Fruit fly (Drosophila melanogaster) whole organism, adult: Measurements from ENCODE around the gene Brr2.

Experiments
- CG11617 ChIP-seq: fragments of 200-800 bp; sonication (Bioruptor generic); optimal IDR thresholded peaks from 2 replicates; lab custom pipeline; 2017; ENCODE audit warnings: mild to moderate bottlenecking, missing biosample characterization, missing genetic modification reagents, missing genetic modification characterization
- CG12768 ChIP-seq: fragments of 200-800 bp; sonication (Bioruptor generic); optimal IDR thresholded peaks from 2 replicates; lab custom pipeline; 2017; ENCODE audit warnings: missing biosample characterization, missing genetic modification characterization, mild to moderate bottlenecking, moderate library complexity, missing genetic modification reagents
- CG14711 ChIP-seq: fragments of 200-800 bp; sonication (Bioruptor generic); optimal IDR thresholded peaks from 2 replicates; lab custom pipeline; 2018; ENCODE audit warnings: missing biosample characterization, mild to moderate bottlenecking, missing genetic modification characterization, moderate library complexity
- CG1620 ChIP-seq: fragments of 200-800 bp; sonication (Bioruptor generic); optimal IDR thresholded peaks from 2 replicates; lab custom pipeline; 2016; ENCODE audit warnings: missing biosample characterization, missing genetic modification characterization
- CG33017 ChIP-seq: fragments of 200-800 bp; sonication (Bioruptor generic); optimal IDR thresholded peaks from 2 replicates; lab custom pipeline; 2018; ENCODE audit warnings: missing biosample characterization, mild to moderate bottlenecking, missing genetic modification characterization, moderate library complexity
- CG5204 ChIP-seq: fragments of 200-800 bp; sonication (Bioruptor generic); optimal IDR thresholded peaks from 2 replicates; lab custom pipeline; 2016; ENCODE audit warnings: missing biosample characterization, missing genetic modification characterization
- CG7045 ChIP-seq: fragments of 200-800 bp; sonication (Bioruptor generic); optimal IDR thresholded peaks from 2 replicates; lab custom pipeline; 2017; ENCODE audit warnings: missing biosample characterization, mild to moderate bottlenecking, missing genetic modification characterization
- CG7101 ChIP-seq: fragments of 200-800 bp; sonication (Bioruptor generic); optimal IDR thresholded peaks from 2 replicates; lab custom pipeline; 2018; ENCODE audit warnings: missing biosample characterization, mild to moderate bottlenecking, missing genetic modification characterization, moderate library complexity
- Clk ChIP-seq: fragments of 200-800 bp; sonication (Bioruptor generic); optimal IDR thresholded peaks from 2 replicates; lab custom pipeline; 2017; ENCODE audit warnings: missing biosample characterization, missing genetic modification characterization
- Crg-1 ChIP-seq: fragments of 200-800 bp; sonication (Bioruptor generic); optimal IDR thresholded peaks from 2 replicates; lab custom pipeline; 2016; ENCODE audit warnings: missing biosample characterization, missing genetic modification characterization
- Hr96 ChIP-seq: fragments of 200-800 bp; sonication (Bioruptor generic); optimal IDR thresholded peaks from 2 replicates; lab custom pipeline; 2016; ENCODE audit warnings: missing biosample characterization, missing genetic modification characterization
- Mnt ChIP-seq: fragments of 200-800 bp; sonication (Bioruptor generic); optimal IDR thresholded peaks from 2 replicates; lab custom pipeline; 2016; ENCODE audit warnings: missing biosample characterization, mild to moderate bottlenecking, missing genetic modification characterization
- bab1 ChIP-seq: fragments of 200-800 bp; sonication (Bioruptor generic); optimal IDR thresholded peaks from 3 replicates; lab custom pipeline; 2019; ENCODE audit warnings: missing biosample characterization, mild to moderate bottlenecking, missing genetic modification characterization, moderate library complexity
- cic ChIP-seq: fragments of 200-800 bp; sonication (Bioruptor generic); optimal IDR thresholded peaks from 2 replicates; lab custom pipeline; 2017; ENCODE audit warnings: missing biosample characterization, mild to moderate bottlenecking, missing genetic modification characterization, moderate library complexity
- cnc ChIP-seq, 2 experiments: fragments of >200 bp; optimal IDR thresholded peaks; 2 replicates each; lab custom pipeline; 2017
- kay ChIP-seq: fragments of 200-800 bp; sonication (Bioruptor generic); peaks from one replicate; lab custom pipeline; 2016; ENCODE audit warnings: missing biosample characterization, missing genetic modification characterization, borderline replicate concordance
- ovo ChIP-seq: fragments of 200-800 bp; sonication (Bioruptor generic); optimal IDR thresholded peaks from 2 replicates; lab custom pipeline; 2016; ENCODE audit warnings: missing biosample characterization, missing genetic modification characterization
- pad ChIP-seq: fragments of 200-800 bp; sonication (Bioruptor generic); optimal IDR thresholded peaks from 3 replicates; lab custom pipeline; 2017; ENCODE audit warnings: missing biosample characterization, missing genetic modification characterization, mild to moderate bottlenecking, moderate library complexity, missing genetic modification reagents
- tj ChIP-seq: fragments of 200-800 bp; sonication (Bioruptor generic); optimal IDR thresholded peaks from 3 replicates; lab custom pipeline; 2017; ENCODE audit warnings: missing biosample characterization, mild to moderate bottlenecking, missing genetic modification characterization, moderate library complexity
- toe ChIP-seq: fragments of 200-800 bp; sonication (Bioruptor generic); optimal IDR thresholded peaks from 2 replicates; lab custom pipeline; 2016; ENCODE audit warnings: missing biosample characterization, missing genetic modification characterization

The Brr2 gene

DNA sequence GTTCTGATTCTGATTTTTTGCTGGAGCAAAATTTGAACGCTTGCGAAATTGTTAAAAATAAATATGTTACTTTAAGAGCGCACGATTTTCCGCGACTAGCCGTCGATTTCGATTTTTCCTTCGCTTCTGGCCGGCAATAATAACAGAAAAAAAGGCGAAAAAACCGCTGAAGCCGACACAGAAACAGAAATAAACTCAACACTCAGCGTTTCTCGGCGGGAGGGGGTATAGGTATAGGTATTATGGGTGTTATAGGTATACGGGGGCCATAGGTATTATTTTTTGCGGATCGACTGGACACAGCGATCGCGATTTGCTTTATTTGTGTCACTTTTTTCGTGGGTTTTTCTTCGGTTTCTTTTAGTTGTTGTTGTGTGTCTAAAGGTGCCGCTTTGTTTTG, 15.4 kb downstream of the Brr2 start:
- TF ChIP-seq Crg-1 (no peak), tj (GFP tag; lab: Kevin White, UChicago) (peak; percentile 93), CG14711 (tag; lab: Kevin White, UChicago) (no peak), Clk (GFP tag; lab: Kevin White, UChicago) (no peak), toe (GFP tag; lab: Kevin White, UChicago) (no peak), bab1 (GFP tag; lab: Kevin White, UChicago) (no peak), cnc (optimal IDR thresholded peaks at IDR 0.05; lab: Kevin White, UChicago) (no peak), CG11617 (GFP tag; lab: Kevin White, UChicago) (no peak)

DNA sequence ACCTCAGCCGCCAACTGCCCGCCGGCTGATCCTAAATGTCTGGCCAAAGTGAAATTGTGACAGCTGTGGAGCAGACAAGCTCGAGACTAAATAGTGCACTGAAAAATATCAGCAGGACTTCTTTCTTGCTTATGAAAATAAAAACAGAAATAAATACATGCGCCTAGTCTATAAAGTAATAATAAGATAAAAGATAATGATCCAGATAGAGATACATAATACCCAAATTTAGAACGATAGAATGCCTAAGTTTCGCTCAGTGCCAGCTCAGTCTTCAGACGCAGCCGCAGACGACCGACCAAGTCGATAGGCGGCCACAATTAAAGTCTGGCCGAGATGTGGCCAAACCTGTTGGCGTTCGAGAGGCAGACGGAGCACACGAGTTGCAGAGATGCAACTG, 26.8 kb downstream of the Brr2 start:
- TF ChIP-seq tj (GFP tag; lab: Kevin White, UChicago) (no peak), bab1 (GFP tag; lab: Kevin White, UChicago) (no peak), Mnt (GFP tag; lab: Kevin White, UChicago) (no peak), toe (GFP tag; lab: Kevin White, UChicago) (no peak), CG1620 (GFP tag; lab: Kevin White, UChicago) (no peak), kay (GFP tag; lab: Kevin White, UChicago) (no peak), Hr96 (GFP tag; lab: Kevin White, UChicago) (no peak), cnc (optimal IDR thresholded peaks at IDR 0.05; lab: Kevin White, UChicago) (no peak), CG7045 (GFP tag; lab: Kevin White, UChicago) (no peak), pad (GFP tag; lab: Kevin White, UChicago) (no peak), cic (GFP tag; lab: Kevin White, UChicago) (no peak), Clk (GFP tag; lab: Kevin White, UChicago) (no peak), CG12768 (GFP tag; lab: Kevin White, UChicago) (no peak), CG14711 (tag; lab: Kevin White, UChicago) (no peak), Crg-1 (no peak), ovo (GFP tag; lab: Kevin White, UChicago) (no peak), CG33017 (tag; lab: Kevin White, UChicago) (no peak), CG7101 (tag; lab: Kevin White, UChicago) (no peak), CG11617 (GFP tag; lab: Kevin White, UChicago) (no peak)

DNA sequence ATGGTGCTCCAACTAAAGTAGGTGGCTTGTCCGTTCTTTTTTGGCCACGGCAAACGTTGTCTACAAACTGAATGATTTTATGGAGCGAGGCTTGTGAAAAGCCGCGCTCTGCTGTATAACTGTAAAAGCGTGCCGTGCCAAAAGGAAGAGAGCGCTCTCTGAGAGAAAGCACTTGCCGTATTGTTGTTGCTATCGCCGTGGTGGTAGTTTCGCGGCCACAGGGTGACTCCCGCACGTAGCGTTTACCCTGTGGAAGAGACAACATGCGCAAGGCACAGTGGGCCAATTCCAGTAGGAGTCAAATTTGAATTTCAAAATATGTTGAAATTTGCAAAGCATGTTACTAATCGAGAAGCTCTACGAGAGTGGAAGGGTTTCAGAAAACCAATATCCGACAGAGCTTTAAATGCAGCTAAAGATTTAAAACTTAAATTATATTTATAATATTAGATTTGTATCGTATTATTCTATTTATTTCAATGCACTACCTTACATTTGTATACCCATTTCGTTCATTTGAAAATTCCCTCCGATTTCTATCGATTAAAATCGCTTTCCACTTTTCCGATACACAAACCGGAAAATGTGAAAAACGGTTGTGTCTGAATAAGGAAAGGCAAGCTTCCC, 42.7 kb downstream of the Brr2 start, which contains the start of gene sff:
Gene sff, minus strand, starts transcription at position 51 of the 627 bp plus-strand sequence.
- TF ChIP-seq tj (GFP tag; lab: Kevin White, UChicago) (no peak), cnc (optimal IDR thresholded peaks at IDR 0.05; lab: Kevin White, UChicago) (no peak), ovo (GFP tag; lab: Kevin White, UChicago) (peak; percentile 24), bab1 (GFP tag; lab: Kevin White, UChicago) (peak; percentile 75), Crg-1 (peak; percentile 39), CG1620 (GFP tag; lab: Kevin White, UChicago) (no peak), CG11617 (GFP tag; lab: Kevin White, UChicago) (peak; percentile 60), CG7101 (tag; lab: Kevin White, UChicago) (peak; percentile 69), pad (GFP tag; lab: Kevin White, UChicago) (peak; percentile 39), kay (GFP tag; lab: Kevin White, UChicago) (peak; percentile 54), Clk (GFP tag; lab: Kevin White, UChicago) (peak; percentile 64), CG12768 (GFP tag; lab: Kevin White, UChicago) (peak; percentile 66), CG7045 (GFP tag; lab: Kevin White, UChicago) (peak; percentile 76), Mnt (GFP tag; lab: Kevin White, UChicago) (no peak), CG5204 (GFP tag; lab: Kevin White, UChicago) (peak; percentile 47), CG14711 (tag; lab: Kevin White, UChicago) (peak; percentile 61), CG33017 (tag; lab: Kevin White, UChicago) (peak; percentile 64), Hr96 (GFP tag; lab: Kevin White, UChicago) (peak; percentile 42), toe (GFP tag; lab: Kevin White, UChicago) (peak; percentile 61)

DNA sequence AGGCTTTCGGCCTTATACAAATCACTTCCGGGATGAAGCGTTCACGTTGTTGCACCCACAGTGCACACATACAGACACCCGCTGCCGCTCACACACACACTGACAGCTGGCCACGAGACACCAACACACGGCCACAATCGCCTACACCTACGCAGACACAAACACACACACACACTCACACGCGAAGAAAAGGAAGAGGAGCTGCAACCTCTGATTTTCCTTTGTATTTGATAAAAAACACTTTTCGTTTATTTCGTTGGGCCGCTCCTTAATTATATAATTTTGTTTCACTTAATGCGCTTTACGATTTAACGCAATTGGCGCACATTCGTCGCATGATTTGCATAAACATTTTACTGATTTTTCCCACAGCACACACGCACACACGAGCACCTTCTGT, 43.4 kb downstream of the Brr2 start:
- TF ChIP-seq bab1 (GFP tag; lab: Kevin White, UChicago): no peak
- no peak for TF ChIP-seq Clk (GFP tag; lab: Kevin White, UChicago)
- TF ChIP-seq tj (GFP tag; lab: Kevin White, UChicago): no peak
- no peak for TF ChIP-seq cnc (optimal IDR thresholded peaks at IDR 0.05; lab: Kevin White, UChicago)
- TF ChIP-seq cic (GFP tag; lab: Kevin White, UChicago): no peak
- no peak for TF ChIP-seq Hr96 (GFP tag; lab: Kevin White, UChicago)
- TF ChIP-seq CG11617 (GFP tag; lab: Kevin White, UChicago): no peak
- no peak for TF ChIP-seq CG33017 (tag; lab: Kevin White, UChicago)
- no peak for TF ChIP-seq CG7045 (GFP tag; lab: Kevin White, UChicago)
- TF ChIP-seq Crg-1: no peak

DNA sequence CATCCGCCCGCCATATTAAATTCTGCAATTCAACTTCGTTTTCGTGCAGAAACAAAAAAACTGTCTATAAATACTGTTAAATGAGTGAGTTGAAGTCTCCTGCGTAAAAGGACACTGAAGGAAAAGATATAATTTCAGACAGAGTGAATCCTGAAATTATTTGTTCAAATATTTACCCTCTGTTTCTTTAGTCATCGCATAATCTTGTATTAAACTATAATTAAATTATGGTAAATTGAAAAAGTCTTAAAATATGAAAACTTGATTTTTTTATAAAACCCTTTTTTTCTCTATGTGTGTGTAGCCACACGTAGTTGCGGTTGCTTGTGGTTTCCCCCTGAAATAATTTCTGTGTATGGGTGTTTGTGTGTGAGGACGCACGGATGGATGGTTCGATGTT, 44.3 kb downstream of the Brr2 start:
- no peak for TF ChIP-seq CG7045 (GFP tag; lab: Kevin White, UChicago)
- no peak for TF ChIP-seq CG33017 (tag; lab: Kevin White, UChicago)
- no peak for TF ChIP-seq toe (GFP tag; lab: Kevin White, UChicago)
- TF ChIP-seq pad (GFP tag; lab: Kevin White, UChicago): no peak
- TF ChIP-seq Hr96 (GFP tag; lab: Kevin White, UChicago): no peak
